Fruit fly (Drosophila melanogaster) whole organism, wandering third instar larva: ENCODE data around the gene CG13449.

Experiments used
- CrebA ChIP-seq: fragments of 200-800 bp; sonication (Bioruptor generic); optimal IDR thresholded peaks from 2 replicates; lab custom pipeline; 2016; ENCODE audit warnings: missing biosample characterization, mild to moderate bottlenecking, missing genetic modification characterization, borderline replicate concordance
- Dfd ChIP-seq: fragments of >200 bp; optimal IDR thresholded peaks from 2 replicates; lab custom pipeline; 2017; ENCODE audit warnings: missing biosample characterization, missing genetic modification characterization
- Jra ChIP-seq: sonication (Bioruptor generic); optimal IDR thresholded peaks from 2 replicates; lab custom pipeline; 2016; ENCODE audit warnings: missing biosample characterization, missing genetic modification characterization
- Mio ChIP-seq: sonication (Bioruptor generic); optimal IDR thresholded peaks from 2 replicates; lab custom pipeline; 2016; ENCODE audit warnings: missing biosample characterization, missing genetic modification characterization
- Myc ChIP-seq: fragments of >200 bp; optimal IDR thresholded peaks from 2 replicates; lab custom pipeline; 2017
- OdsH ChIP-seq: fragments of 200-800 bp; sonication (Bioruptor generic); optimal IDR thresholded peaks from 2 replicates; lab custom pipeline; 2016; ENCODE audit warnings: missing biosample characterization, mild to moderate bottlenecking, missing genetic modification characterization
- Vsx2 ChIP-seq: fragments of 200-300, 225-300 bp; sonication (Bioruptor generic); optimal IDR thresholded peaks from 2 replicates; lab custom pipeline; 2018; ENCODE audit warnings: missing biosample characterization, missing genetic modification characterization; ENCODE audit not compliant: partially characterized antibody
- br ChIP-seq: fragments of 200-800 bp; sonication (Bioruptor generic); optimal IDR thresholded peaks from 2 replicates; lab custom pipeline; 2016; ENCODE audit warnings: missing biosample characterization, missing genetic modification characterization
- dmrt93B ChIP-seq: fragments of 200-800 bp; sonication (Bioruptor generic); optimal IDR thresholded peaks from 2 replicates; lab custom pipeline; 2018; ENCODE audit warnings: missing biosample characterization, mild to moderate bottlenecking, missing genetic modification characterization
- ey ChIP-seq: fragments of 200-800 bp; sonication (Bioruptor generic); optimal IDR thresholded peaks from 2 replicates; lab custom pipeline; 2016; ENCODE audit warnings: missing biosample characterization, missing genetic modification characterization
- pan ChIP-seq: fragments of >200 bp; optimal IDR thresholded peaks from 2 replicates; lab custom pipeline; 2017
- psq ChIP-seq: fragments of 200-800 bp; sonication (Bioruptor generic); optimal IDR thresholded peaks from 3 replicates; lab custom pipeline; 2017; ENCODE audit warnings: missing biosample characterization, mild to moderate bottlenecking, missing genetic modification characterization, moderate library complexity

DNA sequence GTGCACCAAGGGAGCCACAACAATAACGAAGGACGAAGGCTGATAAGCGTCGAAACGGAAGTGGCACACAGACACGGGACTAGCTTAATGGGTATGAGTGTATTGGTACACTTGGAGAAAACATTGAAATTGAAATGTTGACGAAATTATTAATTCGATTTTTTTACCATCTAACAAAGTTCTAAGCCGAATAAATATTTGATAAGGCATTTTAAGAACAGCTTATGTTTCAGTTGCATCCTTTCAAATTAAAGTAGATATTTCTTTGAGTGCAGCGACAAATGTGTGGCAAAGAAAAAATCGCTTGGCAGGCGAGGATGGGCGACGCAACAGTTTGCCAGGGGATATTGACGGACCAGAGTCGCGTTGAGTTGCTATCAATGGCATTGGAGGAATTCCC lies 27.4 kb upstream of the CG13449 start:
- TF ChIP-seq Dfd (GFP tag; lab: Kevin White, UChicago) (no peak), dmrt93B (GFP tag; lab: Kevin White, UChicago) (no peak), br (GFP tag; lab: Kevin White, UChicago) (no peak), Vsx2 (GFP tag; lab: Kevin White, UChicago) (no peak), psq (GFP tag; lab: Kevin White, UChicago) (no peak), OdsH (GFP tag; lab: Kevin White, UChicago) (no peak), Mio (GFP tag; lab: Kevin White, UChicago) (no peak), Jra (GFP tag; lab: Kevin White, UChicago) (no peak), ey (no peak), CrebA (GFP tag; lab: Kevin White, UChicago) (no peak), Myc (lab: Kevin White, UChicago) (no peak), pan (no peak)
